Fruit fly (Drosophila melanogaster) whole organism, prepupa: Measurements from ENCODE around the gene CG15418.

Experiments used
- CG10631 ChIP-seq: fragments of 200-800 bp; sonication (Bioruptor generic); optimal IDR thresholded peaks from 2 replicates; lab custom pipeline; 2016; ENCODE audit warnings: missing biosample characterization, missing genetic modification characterization
- CG11294 ChIP-seq: fragments of 200-800 bp; sonication (Bioruptor generic); IDR thresholded peaks from 2 replicates; pipeline ENCODE4 v1.3.6; 2022; ENCODE audit warnings: missing biosample characterization, missing genetic modification characterization
- CG11762 ChIP-seq: fragments of 200-800 bp; sonication (Bioruptor generic); optimal IDR thresholded peaks from 3 replicates; lab custom pipeline; 2016; ENCODE audit warnings: missing biosample characterization, missing genetic modification characterization; ENCODE audit not compliant: insufficient read depth
- CG11902 ChIP-seq: fragments of 200-800 bp; sonication (Bioruptor generic); optimal IDR thresholded peaks from 3 replicates; lab custom pipeline; 2016; ENCODE audit warnings: missing biosample characterization, missing genetic modification characterization
- CG15336 ChIP-seq: fragments of 200-800 bp; sonication (Bioruptor generic); IDR thresholded peaks from 2 replicates; pipeline ENCODE4 v1.3.6; 2022; ENCODE audit warnings: missing biosample characterization, missing genetic modification characterization
- CG1621 ChIP-seq: fragments of 200-800 bp; sonication (Bioruptor generic); optimal IDR thresholded peaks from 3 replicates; lab custom pipeline; 2018; ENCODE audit warnings: missing biosample characterization, mild to moderate bottlenecking, missing genetic modification characterization
- CG16779 ChIP-seq: fragments of 200-800 bp; sonication (Bioruptor generic); optimal IDR thresholded peaks from 3 replicates; lab custom pipeline; 2017; ENCODE audit warnings: missing biosample characterization, mild to moderate bottlenecking, missing genetic modification characterization
- CG3032 ChIP-seq: fragments of 200-800 bp; optimal IDR thresholded peaks from 2 replicates; lab custom pipeline; 2019; ENCODE audit warnings: missing biosample characterization, mild to moderate bottlenecking, missing genetic modification characterization, moderate library complexity
- CG31627 ChIP-seq: fragments of 200-800 bp; sonication (Bioruptor generic); optimal IDR thresholded peaks from 3 replicates; lab custom pipeline; 2016; ENCODE audit warnings: missing biosample characterization, missing genetic modification characterization
- CG6163 ChIP-seq: fragments of 200-800 bp; sonication (Bioruptor generic); IDR thresholded peaks from 3 replicates; pipeline ENCODE4 v1.3.6; 2022; ENCODE audit warnings: missing biosample characterization, missing genetic modification characterization
- CG6792 ChIP-seq: fragments of 200-800 bp; sonication (Bioruptor generic); optimal IDR thresholded peaks from 3 replicates; lab custom pipeline; 2016; ENCODE audit warnings: missing biosample characterization, missing genetic modification characterization
- CG6808 ChIP-seq: fragments of 200-800 bp; sonication (Bioruptor generic); optimal IDR thresholded peaks from 3 replicates; lab custom pipeline; 2017; ENCODE audit warnings: missing biosample characterization, missing genetic modification characterization, mild to moderate bottlenecking, moderate library complexity, missing genetic modification reagents
- CG7368 ChIP-seq: fragments of 200-800 bp; sonication (Bioruptor generic); optimal IDR thresholded peaks from 3 replicates; lab custom pipeline; 2016; ENCODE audit warnings: missing biosample characterization, missing genetic modification characterization
- CG9139 ChIP-seq: fragments of 200-800 bp; sonication (Bioruptor generic); optimal IDR thresholded peaks from 3 replicates; lab custom pipeline; 2017; ENCODE audit warnings: missing biosample characterization, mild to moderate bottlenecking, missing genetic modification characterization
- Eip75B ChIP-seq: fragments of 200-800 bp; sonication (Bioruptor generic); optimal IDR thresholded peaks from 3 replicates; lab custom pipeline; 2016; ENCODE audit warnings: missing biosample characterization, missing genetic modification characterization
- Eip78C ChIP-seq: fragments of 200-800 bp; sonication (Bioruptor generic); peaks from one replicate; lab custom pipeline; 2016; ENCODE audit warnings: missing biosample characterization, missing genetic modification characterization
- Eip93F ChIP-seq: fragments of 200-800 bp; sonication (Bioruptor generic); optimal IDR thresholded peaks from 2 replicates; lab custom pipeline; 2016; ENCODE audit warnings: missing biosample characterization, mild to moderate bottlenecking, missing genetic modification characterization
- Ets21C ChIP-seq: fragments of 200-800 bp; sonication (Bioruptor generic); optimal IDR thresholded peaks from 3 replicates; lab custom pipeline; 2016; ENCODE audit warnings: missing biosample characterization, missing genetic modification characterization
- Ets96B ChIP-seq: fragments of 200-800 bp; optimal IDR thresholded peaks from 2 replicates; lab custom pipeline; 2019; ENCODE audit warnings: missing biosample characterization, mild to moderate bottlenecking, missing genetic modification characterization, moderate library complexity
- Hr4 ChIP-seq: fragments of 200-800 bp; sonication (Bioruptor generic); optimal IDR thresholded peaks from 3 replicates; lab custom pipeline; 2016; ENCODE audit warnings: missing biosample characterization, missing genetic modification characterization
- Lpt ChIP-seq: fragments of 200-800 bp; sonication (Bioruptor generic); optimal IDR thresholded peaks from 3 replicates; lab custom pipeline; 2016; ENCODE audit warnings: missing biosample characterization, missing genetic modification characterization
- Met ChIP-seq: fragments of 200-800 bp; sonication (Bioruptor generic); optimal IDR thresholded peaks from 3 replicates; lab custom pipeline; 2016; ENCODE audit warnings: missing biosample characterization, missing genetic modification characterization
- OdsH ChIP-seq: fragments of 200-800 bp; sonication (Bioruptor generic); optimal IDR thresholded peaks from 3 replicates; lab custom pipeline; 2016; ENCODE audit warnings: missing biosample characterization, missing genetic modification characterization
- Smox ChIP-seq: fragments of 200-800 bp; sonication (Bioruptor generic); optimal IDR thresholded peaks from 3 replicates; lab custom pipeline; 2016; ENCODE audit warnings: missing biosample characterization, missing genetic modification characterization
- Sox102F ChIP-seq: fragments of 200-800 bp; sonication (Bioruptor generic); optimal IDR thresholded peaks from 2 replicates; lab custom pipeline; 2016; ENCODE audit warnings: missing biosample characterization, mild to moderate bottlenecking, missing genetic modification characterization
- Sox14 ChIP-seq: fragments of 200-800 bp; sonication (Bioruptor generic); optimal IDR thresholded peaks from 3 replicates; lab custom pipeline; 2016; ENCODE audit warnings: missing biosample characterization, missing genetic modification characterization
- achi ChIP-seq: fragments of 200-800 bp; sonication (Bioruptor generic); optimal IDR thresholded peaks from 3 replicates; lab custom pipeline; 2016; ENCODE audit warnings: missing biosample characterization, missing genetic modification characterization
- acj6 ChIP-seq: fragments of 200-800 bp; sonication (Bioruptor generic); optimal IDR thresholded peaks from 3 replicates; lab custom pipeline; 2016; ENCODE audit warnings: missing biosample characterization, missing genetic modification characterization
- cyc ChIP-seq: fragments of 200-800 bp; sonication (Bioruptor generic); optimal IDR thresholded peaks from 3 replicates; lab custom pipeline; 2016; ENCODE audit warnings: missing biosample characterization, missing genetic modification characterization
- dac ChIP-seq: fragments of 200-800 bp; sonication (Bioruptor generic); optimal IDR thresholded peaks from 2 replicates; lab custom pipeline; 2017; ENCODE audit warnings: missing biosample characterization, mild to moderate bottlenecking, missing genetic modification characterization
- eg ChIP-seq: fragments of 200-800 bp; sonication (Bioruptor generic); IDR thresholded peaks from 3 replicates; pipeline ENCODE4 v1.3.6; 2022; ENCODE audit warnings: missing biosample characterization, missing genetic modification characterization
- esn ChIP-seq: fragments of 200-800 bp; sonication (Bioruptor generic); optimal IDR thresholded peaks from 2 replicates; lab custom pipeline; 2016; ENCODE audit warnings: missing biosample characterization, mild to moderate bottlenecking, missing genetic modification characterization, moderate library complexity
- fd85E ChIP-seq: fragments of 200-800 bp; sonication (Bioruptor generic); optimal IDR thresholded peaks from 3 replicates; lab custom pipeline; 2016; ENCODE audit warnings: missing biosample characterization, missing genetic modification characterization
- fkh ChIP-seq: fragments of 200-800 bp; sonication (Bioruptor generic); optimal IDR thresholded peaks from 3 replicates; lab custom pipeline; 2017; ENCODE audit warnings: missing biosample characterization, mild to moderate bottlenecking, missing genetic modification characterization, moderate library complexity
- lz ChIP-seq: fragments of 200-800 bp; sonication (Bioruptor generic); optimal IDR thresholded peaks from 3 replicates; lab custom pipeline; 2016; ENCODE audit warnings: missing biosample characterization, missing genetic modification characterization
- net ChIP-seq: fragments of 200-800 bp; sonication (Bioruptor generic); optimal IDR thresholded peaks from 3 replicates; lab custom pipeline; 2016; ENCODE audit warnings: missing biosample characterization, missing genetic modification characterization
- pdm3 ChIP-seq: fragments of 200-800 bp; sonication (Bioruptor generic); optimal IDR thresholded peaks from 3 replicates; lab custom pipeline; 2016; ENCODE audit warnings: missing biosample characterization, missing genetic modification characterization
- salr ChIP-seq, 2 experiments: fragments of 200-800 bp; sonication (Bioruptor generic); optimal IDR thresholded peaks; 3 replicates each; lab custom pipeline; 2016 to 2018; ENCODE audit warnings: missing biosample characterization in 2 of 2, missing genetic modification characterization in 2 of 2, mild to moderate bottlenecking in 1 of 2
- spab ChIP-seq: fragments of 200-800 bp; sonication (Bioruptor generic); optimal IDR thresholded peaks from 2 replicates; lab custom pipeline; 2017; ENCODE audit warnings: missing biosample characterization, mild to moderate bottlenecking, missing genetic modification characterization, missing genetic modification reagents
- svp ChIP-seq: fragments of 200-800 bp; sonication (Bioruptor generic); peaks from one replicate; lab custom pipeline; 2016; ENCODE audit warnings: missing biosample characterization, missing genetic modification characterization
- topi ChIP-seq: fragments of 200-800 bp; sonication (Bioruptor generic); optimal IDR thresholded peaks from 3 replicates; lab custom pipeline; 2016; ENCODE audit warnings: missing biosample characterization, missing genetic modification characterization
- vri ChIP-seq: fragments of 200-800 bp; sonication (Bioruptor generic); optimal IDR thresholded peaks from 3 replicates; lab custom pipeline; 2016; ENCODE audit warnings: missing biosample characterization, mild to moderate bottlenecking, missing genetic modification characterization

The CG15418 gene

dm6 chr2L:3647521-3648172 lies 26.1 kb upstream of the CG15418 start (continued):
- TF ChIP-seq CG6163 (GFP tag; lab: Robert Waterston, UW) = peak; percentile 33; the same call in 1 of the 3 replicates
- peak; percentile 44 for TF ChIP-seq Met (GFP tag; lab: Kevin White, UChicago)
- no peak for TF ChIP-seq CG11902 (GFP tag; lab: Kevin White, UChicago)
- no peak; the same call in 1 of the 2 replicates for TF ChIP-seq CG11294
- TF ChIP-seq CG6792 (GFP tag; lab: Kevin White, UChicago) = no peak
- peak; percentile 46 for TF ChIP-seq Hr4 (GFP tag; lab: Kevin White, UChicago)
- TF ChIP-seq CG15336 (GFP tag; lab: Robert Waterston, UW) = peak; percentile 35; the same call in 1 of the 2 replicates
- peak; percentile 86 for TF ChIP-seq vri (GFP tag; lab: Kevin White, UChicago)
- TF ChIP-seq Eip78C (GFP tag; lab: Kevin White, UChicago) = peak; percentile 47
- TF ChIP-seq Eip75B = no peak
- no peak for TF ChIP-seq spab (GFP tag; lab: Kevin White, UChicago)
- no peak for TF ChIP-seq CG3032 (tag; lab: Kevin White, UChicago)
- TF ChIP-seq Lpt (GFP tag; lab: Kevin White, UChicago) = no peak
- no peak for TF ChIP-seq dac
- peak; percentile 12 for TF ChIP-seq CG10631 (GFP tag; lab: Kevin White, UChicago)
- TF ChIP-seq CG31627 = peak; percentile 33
- TF ChIP-seq eg (GFP tag; lab: Robert Waterston, UW) = peak; percentile 73
- TF ChIP-seq net (GFP tag; lab: Kevin White, UChicago) = peak; percentile 26
- peak; percentile 61 for TF ChIP-seq Sox102F (GFP tag; lab: Kevin White, UChicago)
- peak; percentile 10 for TF ChIP-seq achi (GFP tag; lab: Kevin White, UChicago)
- peak; percentile 14 for TF ChIP-seq cyc (GFP tag; lab: Kevin White, UChicago)
- peak; percentile 36 for TF ChIP-seq CG11762 (GFP tag; lab: Kevin White, UChicago)
- TF ChIP-seq Smox (GFP tag; lab: Kevin White, UChicago) = peak; percentile 39
- TF ChIP-seq esn = peak; percentile 76
- peak; percentile 5 for TF ChIP-seq CG16779 (tag; lab: Kevin White, UChicago)
- no peak for TF ChIP-seq salr (GFP tag; optimal IDR thresholded peaks at IDR 0.05; lab: Kevin White, UChicago)
- TF ChIP-seq CG6808 = no peak
- peak; percentile 30 for TF ChIP-seq Ets21C (GFP tag; lab: Kevin White, UChicago)
- peak; percentile 46 for TF ChIP-seq fkh (GFP tag; lab: Kevin White, UChicago)
- TF ChIP-seq acj6 (GFP tag; lab: Kevin White, UChicago) = peak; percentile 67
- peak; percentile 60 for TF ChIP-seq pdm3 (GFP tag; lab: Kevin White, UChicago)
- TF ChIP-seq Ets96B (tag; lab: Kevin White, UChicago) = peak; percentile 23
- TF ChIP-seq OdsH = peak; percentile 61
- peak; percentile 65 for TF ChIP-seq Sox14 (GFP tag; lab: Kevin White, UChicago)

dm6 chr2L:3646041-3646440 lies 24.5 kb upstream of the CG15418 start:
- TF ChIP-seq Hr4 (GFP tag; lab: Kevin White, UChicago) (no peak), net (GFP tag; lab: Kevin White, UChicago) (no peak), CG6163 (GFP tag; lab: Robert Waterston, UW) (0 out of 3 replicates have a peak, but pooled peaks have one; percentile 29), Met (GFP tag; lab: Kevin White, UChicago) (no peak), svp (peak; percentile 81), salr (GFP tag; optimal IDR thresholded peaks at IDR 0.05; lab: Kevin White, UChicago) (no peak), Eip93F (GFP tag; lab: Kevin White, UChicago) (no peak), eg (GFP tag; lab: Robert Waterston, UW) (0 out of 3 replicates have a peak, but pooled peaks have one; percentile 15), CG9139 (GFP tag; lab: Kevin White, UChicago) (no peak), Smox (GFP tag; lab: Kevin White, UChicago) (no peak), fd85E (GFP tag; lab: Kevin White, UChicago) (no peak), CG1621 (no peak), Sox14 (GFP tag; lab: Kevin White, UChicago) (no peak), CG7368 (GFP tag; lab: Kevin White, UChicago) (no peak), lz (GFP tag; lab: Kevin White, UChicago) (no peak), topi (GFP tag; lab: Kevin White, UChicago) (no peak), Eip78C (GFP tag; lab: Kevin White, UChicago) (peak; percentile 7)
- TF ChIP-seq, all 60 proteins: peak for 4
